Worm (Caenorhabditis elegans): ENCODE measurements around the gene cyp-33C8.

The cyp-33C8 gene

ce11 chrV:3774653-3775052 lies 28.7 kb downstream of the cyp-33C8 start:
- TF ChIP-seq tlf-1 (GFP tag; optimal IDR thresholded peaks at IDR 0.05) (no peak), let-526 (GFP tag; IDR thresholded peaks at IDR 0.05) (no peak), fkh-3 (tag; optimal IDR thresholded peaks at IDR 0.05) (no peak), F57C9.4 (tag; optimal IDR thresholded peaks at IDR 0.05) (no peak), madf-8 (GFP tag; conservative IDR thresholded peaks at IDR 0.05) (no peak), egrh-3 (GFP tag; IDR thresholded peaks at IDR 0.05) (peak; percentile 19; the same call in 1 of the 2 replicates), madf-10 (tag; optimal IDR thresholded peaks at IDR 0.05) (no peak), dpff-1 (tag; optimal IDR thresholded peaks at IDR 0.05) (no peak), efl-1 (GFP tag; optimal IDR thresholded peaks at IDR 0.05) (no peak), F39B2.1 (GFP tag; IDR thresholded peaks at IDR 0.05) (no peak), F52B5.7 (tag; optimal IDR thresholded peaks at IDR 0.05) (no peak), hrde-1 (tag; optimal IDR thresholded peaks at IDR 0.05; ENCODE audit: borderline replicate concordance) (no peak), sea-2 (GFP tag; IDR thresholded peaks at IDR 0.05) (no peak), mcd-1 (GFP tag; IDR thresholded peaks at IDR 0.05) (no peak), cebp-2 (GFP tag; IDR thresholded peaks at IDR 0.05) (0 out of 2 replicates have a peak, but pooled peaks have one; percentile 18), dox-1 (GFP tag; IDR thresholded peaks at IDR 0.05) (peak; percentile 20; the same call in 1 of the 2 replicates), nhr-90 (tag; optimal IDR thresholded peaks at IDR 0.05) (no peak), K11D2.4 (GFP tag; IDR thresholded peaks at IDR 0.05) (no peak), egl-44 (GFP tag; IDR thresholded peaks at IDR 0.05) (0 out of 2 replicates have a peak, but pooled peaks have one; percentile 10), rpc-1 (optimal IDR thresholded peaks at IDR 0.05) (no peak), rpc-1 (tag; optimal IDR thresholded peaks at IDR 0.05) (no peak), ztf-3 (GFP tag; optimal IDR thresholded peaks at IDR 0.05) (no peak), zfh-2 (GFP tag; conservative IDR thresholded peaks at IDR 0.05) (peak; percentile 69), chd-7 (tag; optimal IDR thresholded peaks at IDR 0.05) (no peak), nhr-80 (tag; optimal IDR thresholded peaks at IDR 0.05) (peak; percentile 47), die-1 (tag; optimal IDR thresholded peaks at IDR 0.05) (no peak), cebp-1 (GFP tag; IDR thresholded peaks at IDR 0.05) (no peak), cebp-1 (tag; optimal IDR thresholded peaks at IDR 0.05) (no peak), B0336.3 (GFP tag; IDR thresholded peaks at IDR 0.05) (no peak), B0261.1 (tag; optimal IDR thresholded peaks at IDR 0.05) (no peak), madf-3 (GFP tag; IDR thresholded peaks at IDR 0.05) (no peak)

ce11 chrV:3773618-3774017 lies 29.7 kb downstream of the cyp-33C8 start:
- no peak for TF ChIP-seq lir-1 (GFP tag; conservative IDR thresholded peaks at IDR 0.05)
- no peak for TF ChIP-seq ceh-58 (GFP tag; IDR thresholded peaks at IDR 0.05)
- no peak for TF ChIP-seq chd-7 (tag; optimal IDR thresholded peaks at IDR 0.05)
- TF ChIP-seq F52B5.7 (tag; optimal IDR thresholded peaks at IDR 0.05) = no peak
- 0 out of 2 replicates have a peak, but pooled peaks have one; percentile 20 for TF ChIP-seq Y53G8AR.9 (GFP tag; conservative IDR thresholded peaks at IDR 0.05)
- peak; percentile 80 for TF ChIP-seq zfh-2 (GFP tag; conservative IDR thresholded peaks at IDR 0.05)
- no peak for TF ChIP-seq T26A5.8 (tag; optimal IDR thresholded peaks at IDR 0.05)

ce11 chrV:3771437-3772256 lies 31.7 kb downstream of the cyp-33C8 start, which contains the start of the genes R08E5.1 and rips-1:
R08E5.1 (minus strand) TSS chrV:3771518.
rips-1 (plus strand) TSS chrV:3772021.
- TF ChIP-seq sptf-2 (GFP tag; optimal IDR thresholded peaks at IDR 0.05) = no peak
- TF ChIP-seq Y67H2A.10 (GFP tag; conservative IDR thresholded peaks at IDR 0.05) = no peak
- TF ChIP-seq mes-4 (tag; optimal IDR thresholded peaks at IDR 0.05) = no peak
- no peak for TF ChIP-seq dpff-1 (tag; optimal IDR thresholded peaks at IDR 0.05)
- TF ChIP-seq snpc-4 (GFP tag; optimal IDR thresholded peaks at IDR 0.05) = no peak
- no peak for TF ChIP-seq snpc-4 (tag; optimal IDR thresholded peaks at IDR 0.05)
- TF ChIP-seq mxl-1 (tag; optimal IDR thresholded peaks at IDR 0.05) = no peak
- no peak for TF ChIP-seq lir-1 (GFP tag; conservative IDR thresholded peaks at IDR 0.05)
- TF ChIP-seq Y53F4B.3 (GFP tag; IDR thresholded peaks at IDR 0.05) = no peak
- TF ChIP-seq mcd-1 (GFP tag; IDR thresholded peaks at IDR 0.05) = no peak
- no peak for TF ChIP-seq T07F8.4 (tag; optimal IDR thresholded peaks at IDR 0.05)
- no peak for TF ChIP-seq madf-8 (GFP tag; conservative IDR thresholded peaks at IDR 0.05)
- no peak for TF ChIP-seq attf-5 (GFP tag; optimal IDR thresholded peaks at IDR 0.05)

Measured in whole organism, young adult.